Worm (Caenorhabditis elegans): ENCODE data around the gene rps-18.

- TF ChIP-seq egl-27 (tag; optimal IDR thresholded peaks at IDR 0.05) = no peak
- no peak for TF ChIP-seq alr-1 (tag; optimal IDR thresholded peaks at IDR 0.05)
- TF ChIP-seq unc-55 (GFP tag; optimal IDR thresholded peaks at IDR 0.05) = no peak
- TF ChIP-seq lsy-2 (tag; optimal IDR thresholded peaks at IDR 0.05) = no peak
- no peak for TF ChIP-seq unc-62 (GFP tag; optimal IDR thresholded peaks at IDR 0.05)
- no peak for TF ChIP-seq aly-2 (tag; optimal IDR thresholded peaks at IDR 0.05)
- TF ChIP-seq ztf-11 (tag; optimal IDR thresholded peaks at IDR 0.05) = no peak
- no peak for TF ChIP-seq snpc-4 (tag; optimal IDR thresholded peaks at IDR 0.05)
- no peak for TF ChIP-seq skn-1 (tag; optimal IDR thresholded peaks at IDR 0.05)
- TF ChIP-seq fos-1 (tag; optimal IDR thresholded peaks at IDR 0.05) = no peak
- no peak for TF ChIP-seq lin-11 (tag; optimal IDR thresholded peaks at IDR 0.05)
- no peak for TF ChIP-seq nhr-6 (tag; optimal IDR thresholded peaks at IDR 0.05)
Observed at ce11 chrIV:14802316-14802715, 23.2 kb upstream of the rps-18 start, which contains the start of gene Y57G11C.1142.
